Fruit fly (Drosophila melanogaster) whole organism, embryonic: ENCODE results near the gene CG14440.
A peak's percentile ranks its signal among the peaks of the same experiment; 100 is the strongest.

Experiments used
- Antp ChIP-seq: fragments of 200-800 bp; sonication (Bioruptor generic); optimal IDR thresholded peaks from 3 replicates; lab custom pipeline; 2016; ENCODE audit warnings: missing biosample characterization, missing genetic modification characterization
- BEAF-32 ChIP-seq: fragments of 200-800 bp; sonication (Bioruptor generic); optimal IDR thresholded peaks from 3 replicates; lab custom pipeline; 2017; ENCODE audit warnings: missing biosample characterization, missing genetic modification characterization, mild to moderate bottlenecking, moderate library complexity, missing genetic modification reagents
- C15 ChIP-seq: fragments of 200-800 bp; sonication (Bioruptor generic); IDR thresholded peaks from 3 replicates; pipeline ENCODE4 v1.3.6; 2022; ENCODE audit warnings: missing biosample characterization, missing genetic modification characterization
- CG10209 ChIP-seq: fragments of 200-800 bp; sonication (Bioruptor generic); optimal IDR thresholded peaks from 3 replicates; lab custom pipeline; 2017; ENCODE audit warnings: missing biosample characterization, mild to moderate bottlenecking, missing genetic modification characterization, missing genetic modification reagents
- CG10462 ChIP-seq: fragments of 200-800 bp; sonication (Bioruptor generic); optimal IDR thresholded peaks from 2 replicates; lab custom pipeline; 2016; ENCODE audit warnings: missing biosample characterization, missing genetic modification characterization
- CG10565 ChIP-seq: fragments of 200-800 bp; sonication (Bioruptor generic); optimal IDR thresholded peaks from 3 replicates; lab custom pipeline; 2016; ENCODE audit warnings: missing biosample characterization, mild to moderate bottlenecking, missing genetic modification characterization
- CG12769 ChIP-seq: fragments of 200-800 bp; sonication (Bioruptor generic); optimal IDR thresholded peaks from 2 replicates; lab custom pipeline; 2019; ENCODE audit warnings: missing biosample characterization, mild to moderate bottlenecking, missing genetic modification characterization, moderate library complexity
- CG13287 ChIP-seq: fragments of 200-800 bp; sonication (Bioruptor generic); IDR thresholded peaks from 2 replicates; pipeline ENCODE4 v1.3.6; 2022; ENCODE audit warnings: missing biosample characterization, missing genetic modification characterization; ENCODE audit not compliant: partially characterized antibody
- CG14860 ChIP-seq: fragments of 200-800 bp; sonication (Bioruptor generic); IDR thresholded peaks from 3 replicates; pipeline ENCODE4 v1.3.6; 2022; ENCODE audit warnings: missing biosample characterization, missing genetic modification characterization; ENCODE audit not compliant: partially characterized antibody
- CG2678 ChIP-seq: fragments of 200-800 bp; sonication (Bioruptor generic); optimal IDR thresholded peaks from 3 replicates; lab custom pipeline; 2019; ENCODE audit warnings: missing biosample characterization, mild to moderate bottlenecking, missing genetic modification characterization, moderate library complexity
- CG2712 ChIP-seq: fragments of 200-800 bp; optimal IDR thresholded peaks from 3 replicates; lab custom pipeline; 2019; ENCODE audit warnings: missing biosample characterization, mild to moderate bottlenecking, missing genetic modification characterization, moderate library complexity
- CG33213 ChIP-seq: fragments of 200-800 bp; sonication (Bioruptor generic); optimal IDR thresholded peaks from 3 replicates; lab custom pipeline; 2016; ENCODE audit warnings: missing biosample characterization, missing genetic modification characterization
- CG6654 ChIP-seq: fragments of 200-800 bp; sonication (Bioruptor generic); optimal IDR thresholded peaks from 2 replicates; lab custom pipeline; 2017; ENCODE audit warnings: missing biosample characterization, mild to moderate bottlenecking, missing genetic modification characterization
- CG6791 ChIP-seq: fragments of 200-800 bp; sonication (Bioruptor generic); IDR thresholded peaks from 3 replicates; pipeline ENCODE4 v1.3.6; 2022; ENCODE audit warnings: missing biosample characterization, missing genetic modification characterization; ENCODE audit not compliant: partially characterized antibody
- CG7928 ChIP-seq: fragments of 200-800 bp; sonication (Bioruptor generic); optimal IDR thresholded peaks from 2 replicates; lab custom pipeline; 2017; ENCODE audit warnings: missing biosample characterization, mild to moderate bottlenecking, missing genetic modification characterization
- CG7963 ChIP-seq: fragments of 200-800 bp; sonication (Bioruptor generic); IDR thresholded peaks from 3 replicates; pipeline ENCODE4 v1.3.6; 2022; ENCODE audit warnings: missing biosample characterization, missing genetic modification characterization; ENCODE audit not compliant: partially characterized antibody
- CG9609 ChIP-seq: fragments of 200-800 bp; sonication (Bioruptor generic); optimal IDR thresholded peaks from 3 replicates; lab custom pipeline; 2016; ENCODE audit warnings: missing biosample characterization, missing genetic modification characterization
- CG9876 ChIP-seq: fragments of 200-800 bp; sonication (Bioruptor generic); optimal IDR thresholded peaks from 2 replicates; lab custom pipeline; 2016; ENCODE audit warnings: missing biosample characterization, missing genetic modification characterization
- CkIIα-i1 ChIP-seq: fragments of 200-800 bp; sonication (Bioruptor generic); IDR thresholded peaks from 2 replicates; pipeline ENCODE4 v1.3.6; 2022; ENCODE audit warnings: missing biosample characterization, missing genetic modification characterization
- Doc3 ChIP-seq: fragments of 200-800 bp; sonication (Bioruptor generic); IDR thresholded peaks from 3 replicates; pipeline ENCODE4 v1.3.6; 2022; ENCODE audit warnings: missing biosample characterization, missing genetic modification characterization; ENCODE audit not compliant: partially characterized antibody
- Dp ChIP-seq: fragments of 200-800 bp; sonication (Bioruptor generic); optimal IDR thresholded peaks from 2 replicates; lab custom pipeline; 2018; ENCODE audit warnings: missing biosample characterization, mild to moderate bottlenecking, missing genetic modification characterization, moderate library complexity
- E2f2 ChIP-seq: fragments of 200-800 bp; sonication (Bioruptor generic); IDR thresholded peaks from 2 replicates; pipeline ENCODE4 v1.3.6; 2022; ENCODE audit warnings: missing biosample characterization, missing genetic modification characterization
- HLH4C ChIP-seq: fragments of 200-800 bp; sonication (Bioruptor generic); IDR thresholded peaks from 3 replicates; pipeline ENCODE4 v1.3.6; 2022; ENCODE audit warnings: missing biosample characterization, missing genetic modification characterization; ENCODE audit not compliant: partially characterized antibody
- Lpt ChIP-seq: fragments of >200 bp; optimal IDR thresholded peaks from 2 replicates; lab custom pipeline; 2018; ENCODE audit warnings: missing biosample characterization, missing genetic modification characterization
- Med ChIP-seq: fragments of 200-800 bp; sonication (Bioruptor generic); peaks from one replicate; lab custom pipeline; 2016; ENCODE audit warnings: missing biosample characterization, missing genetic modification characterization, mild to moderate bottlenecking, inconsistent platforms, moderate library complexity
- Scr ChIP-seq: fragments of 200-800 bp; sonication (Bioruptor generic); IDR thresholded peaks from 2 replicates; pipeline ENCODE4 v1.3.6; 2022; ENCODE audit warnings: missing biosample characterization, missing genetic modification characterization; ENCODE audit not compliant: partially characterized antibody
- ab ChIP-seq: fragments of 200-800 bp; sonication (Bioruptor generic); optimal IDR thresholded peaks from 2 replicates; lab custom pipeline; 2016; ENCODE audit warnings: missing biosample characterization, missing genetic modification characterization
- amos ChIP-seq: fragments of 200-800 bp; sonication (Bioruptor generic); IDR thresholded peaks from 2 replicates; pipeline ENCODE4 v1.3.6; 2022; ENCODE audit warnings: missing biosample characterization, missing genetic modification characterization; ENCODE audit not compliant: partially characterized antibody
- ap ChIP-seq: fragments of 200-800 bp; sonication (Bioruptor generic); IDR thresholded peaks from 2 replicates; pipeline ENCODE4 v1.3.6; 2022; ENCODE audit warnings: missing biosample characterization, missing genetic modification characterization
- bowl ChIP-seq: fragments of 200-800 bp; sonication (Bioruptor generic); IDR thresholded peaks from 2 replicates; pipeline ENCODE4 v1.3.6; 2022; ENCODE audit warnings: missing biosample characterization, missing genetic modification characterization
- disco-r ChIP-seq: fragments of 200-800 bp; sonication (Bioruptor generic); optimal IDR thresholded peaks from 2 replicates; lab custom pipeline; 2016; ENCODE audit warnings: missing biosample characterization, missing genetic modification characterization
- dm ChIP-seq: fragments of 200-800 bp; sonication (Bioruptor generic); optimal IDR thresholded peaks from 3 replicates; lab custom pipeline; 2016; ENCODE audit warnings: missing biosample characterization, missing genetic modification characterization
- dmrt99B ChIP-seq: fragments of 200-800 bp; sonication (Bioruptor generic); optimal IDR thresholded peaks from 2 replicates; lab custom pipeline; 2018; ENCODE audit warnings: missing biosample characterization, mild to moderate bottlenecking, missing genetic modification characterization, moderate library complexity
- ems ChIP-seq: fragments of 200-800 bp; sonication (Bioruptor generic); optimal IDR thresholded peaks from 3 replicates; lab custom pipeline; 2016; ENCODE audit warnings: missing biosample characterization, missing genetic modification characterization
- gro ChIP-seq: fragments of 200-800 bp; sonication (Bioruptor generic); optimal IDR thresholded peaks from 2 replicates; lab custom pipeline; 2016; ENCODE audit warnings: missing biosample characterization, missing genetic modification characterization
- lilli ChIP-seq: fragments of 200-800 bp; sonication (Bioruptor generic); optimal IDR thresholded peaks from 3 replicates; lab custom pipeline; 2016; ENCODE audit warnings: missing biosample characterization, missing genetic modification characterization
- mam ChIP-seq: fragments of 200-800 bp; sonication (Bioruptor generic); optimal IDR thresholded peaks from 3 replicates; lab custom pipeline; 2016; ENCODE audit warnings: missing biosample characterization, missing genetic modification characterization
- nom ChIP-seq: fragments of 200-800 bp; sonication (Bioruptor generic); optimal IDR thresholded peaks from 2 replicates; lab custom pipeline; 2017; ENCODE audit warnings: missing biosample characterization, missing genetic modification characterization, mild to moderate bottlenecking, moderate library complexity, missing genetic modification reagents
- otp ChIP-seq: fragments of 200-800 bp; sonication (Bioruptor generic); IDR thresholded peaks from 3 replicates; pipeline ENCODE4, ENCODE4 v1.3.6; 2022; ENCODE audit warnings: missing biosample characterization, missing genetic modification characterization
- pfk ChIP-seq: fragments of 200-800 bp; sonication (Bioruptor generic); optimal IDR thresholded peaks from 2 replicates; lab custom pipeline; 2018; ENCODE audit warnings: missing biosample characterization, mild to moderate bottlenecking, missing genetic modification characterization, moderate library complexity
- pho ChIP-seq: fragments of 200-800 bp; sonication (Bioruptor generic); optimal IDR thresholded peaks from 2 replicates; lab custom pipeline; 2016; ENCODE audit warnings: missing biosample characterization, missing genetic modification characterization
- row ChIP-seq: fragments of 200-800 bp; sonication (Bioruptor generic); IDR thresholded peaks from 3 replicates; pipeline ENCODE4 v1.3.6; 2022; ENCODE audit warnings: missing biosample characterization, missing genetic modification characterization
- stwl ChIP-seq: fragments of 200-800 bp; sonication (Bioruptor generic); optimal IDR thresholded peaks from 3 replicates; lab custom pipeline; 2018; ENCODE audit warnings: missing biosample characterization, mild to moderate bottlenecking, missing genetic modification characterization, moderate library complexity
- tna ChIP-seq: fragments of 200-800 bp; sonication (Bioruptor generic); IDR thresholded peaks from 2 replicates; pipeline ENCODE4 v1.3.6; 2022; ENCODE audit warnings: missing biosample characterization, missing genetic modification characterization; ENCODE audit not compliant: partially characterized antibody
- trem ChIP-seq: fragments of 200-800 bp; optimal IDR thresholded peaks from 3 replicates; lab custom pipeline; 2019; ENCODE audit warnings: missing biosample characterization, mild to moderate bottlenecking, missing genetic modification characterization, moderate library complexity
- unc-4 ChIP-seq: fragments of 200-800 bp; sonication (Bioruptor generic); IDR thresholded peaks from 2 replicates; pipeline ENCODE4 v1.3.6; 2022; ENCODE audit warnings: missing biosample characterization, missing genetic modification characterization; ENCODE audit not compliant: partially characterized antibody
- vnd ChIP-seq: fragments of 200-800 bp; sonication (Bioruptor generic); IDR thresholded peaks from 3 replicates; pipeline ENCODE4 v1.3.6; 2022; ENCODE audit warnings: missing biosample characterization, missing genetic modification characterization; ENCODE audit not compliant: partially characterized antibody
- zen2 ChIP-seq: fragments of 200-800 bp; sonication (Bioruptor generic); IDR thresholded peaks from 3 replicates; pipeline ENCODE4 v1.3.6; 2022; ENCODE audit warnings: missing biosample characterization, missing genetic modification characterization; ENCODE audit not compliant: partially characterized antibody
- zf30C ChIP-seq: fragments of 200-800 bp; sonication (Bioruptor generic); optimal IDR thresholded peaks from 3 replicates; lab custom pipeline; 2018; ENCODE audit warnings: missing biosample characterization, mild to moderate bottlenecking, missing genetic modification characterization

The CG14440 gene

DNA sequence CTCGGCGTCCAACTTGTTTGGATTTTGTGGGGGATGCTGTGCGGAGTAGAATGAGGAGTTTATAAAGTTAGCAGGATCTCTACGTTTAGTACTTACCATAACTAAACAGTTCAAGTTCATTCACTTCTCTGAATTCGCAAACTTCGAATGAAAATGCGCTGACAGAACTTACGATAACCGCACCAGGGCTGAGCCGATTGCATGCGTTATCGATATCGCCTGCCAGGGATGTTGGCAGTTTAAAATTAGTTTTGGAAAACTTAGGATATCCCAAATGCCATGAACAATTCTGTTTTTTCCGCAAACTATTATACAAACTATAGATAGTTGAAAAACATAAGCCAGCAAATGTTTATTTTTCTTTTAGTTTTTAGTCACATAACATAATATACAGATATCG lies 11.1 kb downstream of the CG14440 start, which contains the start of gene CG44303 (continued):
- TF ChIP-seq CG13287 (peak; percentile 44; the same call in 1 of the 2 replicates), pho (GFP tag; lab: Kevin White, UChicago) (no peak), stwl (tag; lab: Kevin White, UChicago) (peak; percentile 31), CG10462 (GFP tag; lab: Kevin White, UChicago) (no peak), tna (GFP tag; lab: Robert Waterston, UW) (peak; percentile 66), CG14860 (peak; percentile 69), Dp (GFP tag; lab: Kevin White, UChicago) (peak; percentile 71), ab (GFP tag; lab: Kevin White, UChicago) (no peak), C15 (GFP tag; lab: Robert Waterston, UW) (no peak), zf30C (GFP tag; lab: Kevin White, UChicago) (no peak), CG2678 (tag; lab: Kevin White, UChicago) (no peak), mam (GFP tag; lab: Kevin White, UChicago) (no peak), gro (GFP tag; lab: Kevin White, UChicago) (no peak), CG6654 (GFP tag; lab: Kevin White, UChicago) (no peak), Scr (GFP tag; lab: Robert Waterston, UW) (peak; percentile 43; the same call in 1 of the 2 replicates), CG7928 (GFP tag; lab: Kevin White, UChicago) (peak; percentile 83), bowl (GFP tag; lab: Robert Waterston, UW) (no peak), HLH4C (GFP tag; lab: Robert Waterston, UW) (peak; percentile 80), CG9609 (GFP tag; lab: Kevin White, UChicago) (no peak), CG33213 (GFP tag; lab: Kevin White, UChicago) (no peak), amos (GFP tag; lab: Robert Waterston, UW) (peak; percentile 61; the same call in 1 of the 2 replicates), CG10565 (GFP tag; lab: Kevin White, UChicago) (no peak), unc-4 (GFP tag; lab: Robert Waterston, UW) (0 out of 2 replicates have a peak, but pooled peaks have one; percentile 23), Antp (GFP tag; lab: Kevin White, UChicago) (no peak), disco-r (GFP tag; lab: Kevin White, UChicago) (no peak), lilli (GFP tag; lab: Kevin White, UChicago) (no peak), nom (no peak), CG2712 (no peak), E2f2 (peak; percentile 79), dm (GFP tag; lab: Kevin White, UChicago) (no peak), CG12769 (tag; lab: Kevin White, UChicago) (no peak), CG9876 (GFP tag; lab: Kevin White, UChicago) (no peak), BEAF-32 (GFP tag; lab: Kevin White, UChicago) (peak; percentile 30), CG6791 (peak; percentile 82), dmrt99B (tag; lab: Kevin White, UChicago) (no peak), row (GFP tag; lab: Robert Waterston, UW) (no peak), pfk (no peak), otp (GFP tag; lab: Robert Waterston, UW) (no peak), CkIIα-i1 (GFP tag; lab: Robert Waterston, UW) (no peak), Doc3 (GFP tag; lab: Robert Waterston, UW) (peak; percentile 34; the same call in 1 of the 3 replicates), Lpt (GFP tag; lab: Kevin White, UChicago) (no peak), Med (GFP tag; lab: Kevin White, UChicago) (no peak), CG10209 (GFP tag; lab: Kevin White, UChicago) (no peak), vnd (GFP tag; lab: Robert Waterston, UW) (peak; percentile 62), zen2 (GFP tag; lab: Robert Waterston, UW) (peak; percentile 67; the same call in 2 of the 3 replicates), ap (GFP tag; lab: Robert Waterston, UW) (no peak), CG7963 (GFP tag; lab: Robert Waterston, UW) (peak; percentile 59; the same call in 2 of the 3 replicates), trem (no peak), ems (GFP tag; lab: Kevin White, UChicago) (no peak)
